Worm (Caenorhabditis elegans) whole organism, L3 larva: ENCODE measurements around the gene srw-69.
A peak's percentile ranks its signal among the peaks of the same experiment; 100 is the strongest.

Source experiments
- R02D3.7 ChIP-seq: fragments of 150-350 bp; optimal IDR thresholded peaks from 2 replicates; lab custom pipeline; 2014; ENCODE audit warnings: missing biosample characterization, missing genetic modification characterization
- ZK546.5 ChIP-seq: sonication (generic microtip); optimal IDR thresholded peaks from 2 replicates; lab custom pipeline; 2017; ENCODE audit warnings: missing biosample characterization, missing genetic modification characterization
- aly-2 ChIP-seq: fragments of 150-350 bp; optimal IDR thresholded peaks from 2 replicates; lab custom pipeline; 2014; ENCODE audit warnings: missing biosample characterization, missing genetic modification characterization
- ama-1 ChIP-seq: fragments of 150-350 bp; optimal IDR thresholded peaks from 2 replicates; lab custom pipeline; 2018
- ceh-82 ChIP-seq: fragments of 150-350 bp; optimal IDR thresholded peaks from 2 replicates; lab custom pipeline; 2014; ENCODE audit warnings: missing biosample characterization, missing genetic modification characterization
- daf-12 ChIP-seq: fragments of 150-350 bp; optimal IDR thresholded peaks from 2 replicates; lab custom pipeline; 2014; ENCODE audit warnings: missing biosample characterization, missing genetic modification reagents, missing genetic modification characterization
- egl-5 ChIP-seq: fragments of 150-350 bp; optimal IDR thresholded peaks from 2 replicates; lab custom pipeline; 2017; ENCODE audit warnings: missing biosample characterization, missing genetic modification reagents, missing genetic modification characterization, inconsistent platforms
- elt-2 ChIP-seq: sonication (generic microtip); optimal IDR thresholded peaks from 2 replicates; lab custom pipeline; 2016; ENCODE audit warnings: missing genetic modification reagents, mild to moderate bottlenecking, missing genetic modification characterization, missing compliant biosample characterization
- elt-3 ChIP-seq, 3 experiments: fragments of 150-350 bp in 1 of 3; sonication (generic microtip) in 2 of 3; optimal IDR thresholded peaks; 2 replicates in 2 of 3; 4 replicates in 1 of 3; lab custom pipeline; 2014 to 2017; ENCODE audit warnings: missing biosample characterization in 3 of 3, missing genetic modification characterization in 3 of 3
- fkh-10 ChIP-seq: sonication (generic microtip); optimal IDR thresholded peaks from 2 replicates; lab custom pipeline; 2017; ENCODE audit warnings: missing biosample characterization, missing genetic modification reagents, missing genetic modification characterization
- fos-1 ChIP-seq: fragments of 150-350 bp; optimal IDR thresholded peaks from 2 replicates; lab custom pipeline; 2014; ENCODE audit warnings: missing biosample characterization, missing genetic modification characterization
- hmg-11 ChIP-seq: sonication (generic microtip); optimal IDR thresholded peaks from 2 replicates; lab custom pipeline; 2016; ENCODE audit warnings: missing genetic modification characterization, missing compliant biosample characterization
- jun-1 ChIP-seq: fragments of 150-350 bp; optimal IDR thresholded peaks from 2 replicates; lab custom pipeline; 2014; ENCODE audit warnings: missing biosample characterization, missing genetic modification reagents, missing genetic modification characterization
- lin-15B ChIP-seq: fragments of 150-350 bp; optimal IDR thresholded peaks from 2 replicates; lab custom pipeline; 2014; ENCODE audit warnings: missing biosample characterization, missing genetic modification characterization
- mdl-1 ChIP-seq: fragments of 150-350 bp; optimal IDR thresholded peaks from 2 replicates; lab custom pipeline; 2014; ENCODE audit warnings: missing biosample characterization, missing genetic modification characterization
- mml-1 ChIP-seq: fragments of 150-350 bp; sonication (generic microtip); optimal IDR thresholded peaks from 3 replicates; lab custom pipeline; 2014; ENCODE audit warnings: missing biosample characterization, missing genetic modification characterization
- nfya-1 ChIP-seq: sonication (generic microtip); optimal IDR thresholded peaks from 2 replicates; lab custom pipeline; 2017; ENCODE audit warnings: missing genetic modification characterization, mild to moderate bottlenecking, missing compliant biosample characterization, antibody characterized with exemption, moderate library complexity; ENCODE audit not compliant: insufficient read depth
- nhr-23 ChIP-seq: fragments of 150-350 bp; optimal IDR thresholded peaks from 2 replicates; lab custom pipeline; 2014; ENCODE audit warnings: missing biosample characterization, missing genetic modification reagents, missing genetic modification characterization
- nhr-237 ChIP-seq: fragments of 150-350 bp; optimal IDR thresholded peaks from 2 replicates; lab custom pipeline; 2014; ENCODE audit warnings: missing biosample characterization, missing genetic modification characterization
- nhr-25 ChIP-seq: sonication (generic microtip); optimal IDR thresholded peaks from 2 replicates; lab custom pipeline; 2017; ENCODE audit warnings: missing biosample characterization, missing genetic modification characterization
- nhr-28 ChIP-seq: fragments of 150-350 bp; optimal IDR thresholded peaks from 2 replicates; lab custom pipeline; 2014; ENCODE audit warnings: missing biosample characterization, missing genetic modification characterization
- nhr-43 ChIP-seq: sonication (generic microtip); optimal IDR thresholded peaks from 2 replicates; lab custom pipeline; 2016; ENCODE audit warnings: mild to moderate bottlenecking, missing genetic modification characterization, missing compliant biosample characterization; ENCODE audit not compliant: poor library complexity, severe bottlenecking
- nhr-76 ChIP-seq: fragments of 150-350 bp; sonication (generic microtip); optimal IDR thresholded peaks from 5 replicates; lab custom pipeline; 2014; ENCODE audit warnings: missing biosample characterization, missing genetic modification characterization
- pha-4 ChIP-seq: fragments of 150-350 bp; optimal IDR thresholded peaks from 2 replicates; lab custom pipeline; 2014; ENCODE audit warnings: missing biosample characterization, missing genetic modification reagents, missing genetic modification characterization
- pqm-1 ChIP-seq: fragments of 150-350 bp; optimal IDR thresholded peaks from 2 replicates; lab custom pipeline; 2017; ENCODE audit warnings: missing biosample characterization, missing genetic modification characterization, inconsistent platforms
- sea-2 ChIP-seq: fragments of 150-350 bp; sonication (generic microtip); optimal IDR thresholded peaks from 4 replicates; lab custom pipeline; 2014; ENCODE audit warnings: missing biosample characterization, missing genetic modification reagents, missing genetic modification characterization
- skn-1 ChIP-seq: fragments of 150-350 bp; optimal IDR thresholded peaks from 2 replicates; lab custom pipeline; 2014; ENCODE audit warnings: missing biosample characterization, missing genetic modification characterization
- snpc-4 ChIP-seq: fragments of 150-350 bp; optimal IDR thresholded peaks from 2 replicates; lab custom pipeline; 2014; ENCODE audit warnings: missing biosample characterization, missing genetic modification characterization
- tbx-2 ChIP-seq: sonication (generic microtip); optimal IDR thresholded peaks from 2 replicates; lab custom pipeline; 2016; ENCODE audit warnings: mild to moderate bottlenecking, missing genetic modification characterization, missing compliant biosample characterization
- unc-39 ChIP-seq: sonication (generic microtip); optimal IDR thresholded peaks from 4 replicates; lab custom pipeline; 2017; ENCODE audit warnings: missing biosample characterization, missing genetic modification characterization
- unc-62 ChIP-seq: fragments of 150-350 bp; sonication (generic microtip); optimal IDR thresholded peaks from 4 replicates; lab custom pipeline; 2014; ENCODE audit warnings: missing biosample characterization, missing genetic modification reagents, missing genetic modification characterization
- zag-1 ChIP-seq: fragments of 150-350 bp; optimal IDR thresholded peaks from 2 replicates; lab custom pipeline; 2014; ENCODE audit warnings: missing biosample characterization, missing genetic modification characterization
- ztf-11 ChIP-seq: fragments of 150-350 bp; optimal IDR thresholded peaks from 2 replicates; lab custom pipeline; 2014; ENCODE audit warnings: missing biosample characterization, missing genetic modification characterization
- ztf-4 ChIP-seq: fragments of 150-350 bp; optimal IDR thresholded peaks from 2 replicates; lab custom pipeline; 2014; ENCODE audit warnings: missing biosample characterization, missing genetic modification characterization

srw-69 gene

DNA sequence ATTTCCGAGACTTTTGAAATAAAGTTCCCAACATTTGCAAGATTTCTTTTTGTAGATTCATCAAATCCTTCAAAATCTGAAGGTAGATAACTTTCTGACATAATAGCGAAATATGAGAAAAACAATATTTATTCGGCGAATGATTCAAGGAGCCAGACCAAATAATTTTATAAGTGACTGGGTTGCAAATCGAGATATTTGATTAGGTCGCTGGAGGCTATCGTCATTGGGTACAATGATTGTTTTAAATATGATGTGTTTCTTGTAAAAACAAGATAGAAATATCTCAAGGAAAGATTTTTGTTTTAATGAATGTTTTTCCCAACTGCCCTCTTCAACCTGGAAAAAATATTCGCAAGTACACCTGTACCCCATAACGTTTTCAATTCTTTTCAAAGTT lies at the start of gene srw-69:
TSS of gene srw-69 (minus strand) at position 101 of the 400 bp plus-strand sequence.
- TF ChIP-seq elt-3 (tag; optimal IDR thresholded peaks at IDR 0.05; lab: Kevin White, UChicago) (no peak), egl-5 (tag; lab: Kevin White, UChicago) (no peak), fos-1 (no peak), nhr-28 (tag; lab: Kevin White, UChicago) (no peak), ZK546.5 (tag; lab: Kevin White, UChicago) (no peak), mdl-1 (no peak), pha-4 (tag; lab: Kevin White, UChicago) (no peak), hmg-11 (tag; lab: Kevin White, UChicago) (no peak), unc-39 (tag; lab: Kevin White, UChicago) (no peak), ztf-4 (no peak), elt-2 (no peak), nhr-23 (tag; lab: Kevin White, UChicago) (no peak)

ce11 chrV:7478404-7478803 lies 49.6 kb upstream of the srw-69 start, which contains the start of gene str-190:
Gene str-190, minus strand, starts transcription at chrV:7478504.
- TF ChIP-seq skn-1 (tag; lab: Kevin White, UChicago) (no peak), snpc-4 (tag; lab: Kevin White, UChicago) (no peak), ztf-11 (tag; lab: Kevin White, UChicago) (no peak), ceh-82 (no peak), nhr-237 (tag; lab: Kevin White, UChicago) (no peak), aly-2 (tag; lab: Kevin White, UChicago) (no peak), nhr-43 (tag; lab: Kevin White, UChicago) (no peak), hmg-11 (tag; lab: Kevin White, UChicago) (no peak), nhr-25 (tag; lab: Kevin White, UChicago) (no peak), mdl-1 (no peak), zag-1 (tag; lab: Kevin White, UChicago) (no peak), elt-2 (no peak), nhr-28 (tag; lab: Kevin White, UChicago) (no peak), ZK546.5 (tag; lab: Kevin White, UChicago) (no peak), daf-12 (tag; lab: Kevin White, UChicago) (no peak), mml-1 (tag; lab: Kevin White, UChicago) (no peak), sea-2 (GFP tag; lab: Kevin White, UChicago) (no peak), fkh-10 (no peak)

DNA sequence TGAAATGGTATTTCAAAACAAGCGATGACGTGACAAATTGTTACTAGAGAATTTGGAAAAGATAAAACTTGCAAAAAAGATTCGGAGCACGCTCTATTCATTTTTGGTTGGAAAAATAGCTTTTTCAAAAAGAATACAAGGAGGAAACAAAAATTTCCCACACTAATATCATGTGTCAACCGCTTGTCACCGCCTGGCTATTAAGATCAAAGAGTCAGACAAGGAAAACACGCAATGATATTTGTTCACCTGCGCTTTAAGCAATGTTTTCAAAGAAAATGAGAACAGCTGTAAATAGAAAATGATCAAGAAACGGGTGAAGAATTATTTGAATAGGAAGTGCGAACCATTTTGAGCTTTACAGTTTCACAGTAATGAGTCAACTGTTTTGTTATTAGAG lies 48.0 kb upstream of the srw-69 start, which contains the start of gene srh-125:
TSS of gene srh-125 (minus strand) at position 101 of the 400 bp plus-strand sequence.
- no peak for TF ChIP-seq ztf-11 (tag; lab: Kevin White, UChicago)
- no peak for TF ChIP-seq daf-12 (tag; lab: Kevin White, UChicago)
- TF ChIP-seq ama-1, result no peak
- no peak for TF ChIP-seq nhr-237 (tag; lab: Kevin White, UChicago)
- no peak for TF ChIP-seq nhr-23 (tag; lab: Kevin White, UChicago)
- no peak for TF ChIP-seq mdl-1
- TF ChIP-seq unc-62 (GFP tag; lab: Kevin White, UChicago), result no peak
- TF ChIP-seq zag-1 (tag; lab: Kevin White, UChicago), result no peak
- TF ChIP-seq jun-1 (tag; lab: Kevin White, UChicago), result no peak
- TF ChIP-seq lin-15B, result no peak
- TF ChIP-seq R02D3.7 (tag; lab: Kevin White, UChicago), result no peak
- TF ChIP-seq egl-5 (tag; lab: Kevin White, UChicago), result no peak
- TF ChIP-seq, all 47 proteins: peak for 0

DNA sequence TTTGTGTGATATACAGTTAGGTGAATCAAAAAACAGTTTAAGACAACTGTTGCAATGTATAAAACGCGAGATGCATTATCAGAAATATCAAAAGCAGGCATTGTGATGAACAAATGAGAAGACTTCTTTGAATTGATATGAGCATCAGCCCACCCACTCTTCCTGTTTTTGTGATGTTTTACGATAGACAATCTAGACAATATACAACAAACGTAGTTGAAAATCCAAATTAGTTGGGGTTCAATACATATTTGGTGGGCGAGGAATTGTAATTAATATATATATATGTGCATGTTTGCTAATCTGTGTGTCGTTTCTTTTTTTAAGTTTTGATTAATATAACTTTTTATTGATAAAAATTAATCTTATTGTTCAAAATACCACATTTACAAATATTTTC lies 44.0 kb upstream of the srw-69 start, which contains the start of gene str-28:
TSS of gene str-28 (minus strand) at position 101 of the 400 bp plus-strand sequence.
- no peak for TF ChIP-seq jun-1 (tag; lab: Kevin White, UChicago)
- TF ChIP-seq snpc-4 (tag; lab: Kevin White, UChicago), result no peak
- no peak for TF ChIP-seq tbx-2
- TF ChIP-seq unc-39 (tag; lab: Kevin White, UChicago), result no peak
- no peak for TF ChIP-seq nhr-23 (tag; lab: Kevin White, UChicago)
- no peak for TF ChIP-seq nhr-237 (tag; lab: Kevin White, UChicago)
- TF ChIP-seq, all 47 proteins: peak for 0

DNA sequence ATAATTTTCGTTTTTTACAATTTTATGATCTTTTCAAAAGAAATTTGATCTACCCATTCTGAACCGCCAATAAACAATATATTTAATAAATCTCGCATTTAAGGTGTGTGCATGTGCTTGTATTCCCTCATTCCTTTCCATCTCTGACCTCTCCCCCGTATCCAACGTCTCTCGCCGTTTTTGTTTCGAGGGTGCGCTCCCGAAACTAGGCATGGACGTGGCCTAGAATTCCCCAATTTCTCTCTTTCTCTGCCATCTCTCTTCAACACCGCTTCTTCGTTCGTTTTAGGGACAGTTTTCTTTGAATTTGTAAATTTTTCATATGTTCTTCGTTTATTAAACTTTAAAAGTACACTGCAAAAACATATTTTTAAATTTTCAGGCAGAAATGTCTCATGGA lies 36.7 kb upstream of the srw-69 start, which contains the start of gene F25E5.1:
TSS of gene F25E5.1 (plus strand) at position 376 of the 400 bp plus-strand sequence.
- TF ChIP-seq pqm-1 (tag; lab: Kevin White, UChicago), result peak; percentile 39
- TF ChIP-seq nfya-1, result peak; percentile 71
- TF ChIP-seq snpc-4 (tag; lab: Kevin White, UChicago), result peak; percentile 76
- TF ChIP-seq ZK546.5 (tag; lab: Kevin White, UChicago), result no peak
- peak; percentile 40 for TF ChIP-seq elt-2
- no peak for TF ChIP-seq nhr-76 (tag; lab: Kevin White, UChicago)
- TF ChIP-seq hmg-11 (tag; lab: Kevin White, UChicago), result peak; percentile 80
- TF ChIP-seq egl-5 (tag; lab: Kevin White, UChicago), result peak; percentile 50
- TF ChIP-seq nhr-25 (tag; lab: Kevin White, UChicago), result peak; percentile 65
- no peak for TF ChIP-seq nhr-237 (tag; lab: Kevin White, UChicago)
- no peak for TF ChIP-seq aly-2 (tag; lab: Kevin White, UChicago)
- no peak for TF ChIP-seq ztf-11 (tag; lab: Kevin White, UChicago)
- peak; percentile 57 for TF ChIP-seq nhr-43 (tag; lab: Kevin White, UChicago)
- peak; percentile 77 for TF ChIP-seq lin-15B
